Worm (Caenorhabditis elegans): Measurements from ENCODE around the gene plp-2.

- TF ChIP-seq B0019.2 (GFP tag; conservative IDR thresholded peaks at IDR 0.05): no peak
- no peak for TF ChIP-seq F10E7.11 (tag; optimal IDR thresholded peaks at IDR 0.05)
- no peak for TF ChIP-seq ceh-40 (GFP tag; IDR thresholded peaks at IDR 0.05)
- no peak for TF ChIP-seq hsf-1 (GFP tag; IDR thresholded peaks at IDR 0.05)
- TF ChIP-seq nhr-80 (tag; optimal IDR thresholded peaks at IDR 0.05): peak; percentile 39
- TF ChIP-seq ceh-91 (GFP tag; IDR thresholded peaks at IDR 0.05): no peak
- no peak for TF ChIP-seq D2030.7 (GFP tag; IDR thresholded peaks at IDR 0.05)
- TF ChIP-seq lin-54 (GFP tag; optimal IDR thresholded peaks at IDR 0.05): no peak
- TF ChIP-seq mxl-1 (tag; optimal IDR thresholded peaks at IDR 0.05): no peak
Measured at ce11 chrX:14978756-14979155, 3.8 kb downstream of the plp-2 start.

All from whole organism, young adult.